Fruit fly (Drosophila melanogaster): ENCODE measurements around the gene Hsc70-1.
A peak's percentile ranks its signal among the peaks of the same experiment; 100 is the strongest.

Gene Hsc70-1

dm6 chr3L:13938470-13939150, 35.3 kb upstream of the Hsc70-1 start (continued):
- TF ChIP-seq amos (GFP tag; IDR thresholded peaks at IDR 0.05; ENCODE audit: partially characterized antibody) (no peak), CG15011 (GFP tag; optimal IDR thresholded peaks at IDR 0.05) (peak; percentile 89), row (GFP tag; IDR thresholded peaks at IDR 0.05) (peak; percentile 85), fd64A (GFP tag; optimal IDR thresholded peaks at IDR 0.05) (peak; percentile 54), dati (GFP tag; IDR thresholded peaks at IDR 0.05) (peak; percentile 19; the same call in 1 of the 2 replicates), Xrp1 (GFP tag; IDR thresholded peaks at IDR 0.05) (peak; percentile 75; the same call in 1 of the 2 replicates), CG17612 (GFP tag; IDR thresholded peaks at IDR 0.05) (no peak), CG8765 (GFP tag; IDR thresholded peaks at IDR 0.05) (0 out of 2 replicates have a peak, but pooled peaks have one; percentile 50), bigmax (GFP tag; optimal IDR thresholded peaks at IDR 0.05) (no peak), Neu2 (GFP tag; optimal IDR thresholded peaks at IDR 0.05; ENCODE audit: borderline replicate concordance) (peak; percentile 59), sd (tag; optimal IDR thresholded peaks at IDR 0.05) (peak; percentile 56), Sox102F (GFP tag; optimal IDR thresholded peaks at IDR 0.05) (peak; percentile 86), CG2120 (GFP tag; optimal IDR thresholded peaks at IDR 0.05) (peak; percentile 93), CG4360 (GFP tag; IDR thresholded peaks at IDR 0.05) (no peak), CG4854 (GFP tag; optimal IDR thresholded peaks at IDR 0.05) (peak; percentile 80), CG12219 (GFP tag; optimal IDR thresholded peaks at IDR 0.05) (peak; percentile 87), Poxn (GFP tag; IDR thresholded peaks at IDR 0.05) (no peak), Pdp1 (GFP tag; optimal IDR thresholded peaks at IDR 0.05) (peak; percentile 80 to 90), pnt (GFP tag; optimal IDR thresholded peaks at IDR 0.05) (peak; percentile 80), CoRest (tag; optimal IDR thresholded peaks at IDR 0.05) (peak; percentile 96), bsh (GFP tag; optimal IDR thresholded peaks at IDR 0.05) (peak; percentile 75 to 86), H15 (GFP tag; IDR thresholded peaks at IDR 0.05) (peak; percentile 63; the same call in 1 of the 3 replicates), CG16863 (GFP tag; optimal IDR thresholded peaks at IDR 0.05) (peak; percentile 90), Mad (GFP tag; optimal IDR thresholded peaks at IDR 0.05) (peak; percentile 72), sna (GFP tag; IDR thresholded peaks at IDR 0.05; ENCODE audit: partially characterized antibody) (no peak), bcd (GFP tag; optimal IDR thresholded peaks at IDR 0.05) (peak; percentile 90), ind (GFP tag; optimal IDR thresholded peaks at IDR 0.05) (peak; percentile 90), Deaf1 (tag; optimal IDR thresholded peaks at IDR 0.05) (no peak), E2f1 (GFP tag; IDR thresholded peaks at IDR 0.05) (peak; percentile 61; the same call in 1 of the 2 replicates), Asciz (GFP tag; optimal IDR thresholded peaks at IDR 0.05) (peak; percentile 83), Camta (GFP tag; optimal IDR thresholded peaks at IDR 0.05) (peak; percentile 90), CG3281 (GFP tag; optimal IDR thresholded peaks at IDR 0.05) (peak; percentile 94), Optix (GFP tag; IDR thresholded peaks at IDR 0.05) (0 out of 3 replicates have a peak, but pooled peaks have one; percentile 5), CG7963 (GFP tag; IDR thresholded peaks at IDR 0.05; ENCODE audit: partially characterized antibody) (no peak), E2f2 (GFP tag; IDR thresholded peaks at IDR 0.05) (peak; percentile 47), CG1603 (tag; optimal IDR thresholded peaks at IDR 0.05) (peak; percentile 29), fru (optimal IDR thresholded peaks at IDR 0.05) (no peak), Dll (GFP tag; IDR thresholded peaks at IDR 0.05; ENCODE audit: partially characterized antibody) (no peak), trem (tag; optimal IDR thresholded peaks at IDR 0.05) (peak; percentile 70), CG32767 (GFP tag; IDR thresholded peaks at IDR 0.05) (peak; percentile 66), ken (GFP tag; IDR thresholded peaks at IDR 0.05) (peak; percentile 6; the same call in 1 of the 3 replicates), chn (GFP tag; optimal IDR thresholded peaks at IDR 0.05) (peak; percentile 76), BtbVII (GFP tag; optimal IDR thresholded peaks at IDR 0.05) (peak; percentile 85), gcm2 (GFP tag; optimal IDR thresholded peaks at IDR 0.05) (peak; percentile 68), CG34422 (GFP tag; IDR thresholded peaks at IDR 0.05) (peak; percentile 56; the same call in 1 of the 3 replicates), CG14860 (GFP tag; IDR thresholded peaks at IDR 0.05; ENCODE audit: partially characterized antibody) (no peak), luna (GFP tag; optimal IDR thresholded peaks at IDR 0.05) (peak; percentile 85), gem (tag; optimal IDR thresholded peaks at IDR 0.05) (peak; percentile 90), ham (GFP tag; IDR thresholded peaks at IDR 0.05) (no peak)

Measured in whole organism, embryonic.